Worm (Caenorhabditis elegans): Measurements from ENCODE around the gene F35H10.2.

DNA sequence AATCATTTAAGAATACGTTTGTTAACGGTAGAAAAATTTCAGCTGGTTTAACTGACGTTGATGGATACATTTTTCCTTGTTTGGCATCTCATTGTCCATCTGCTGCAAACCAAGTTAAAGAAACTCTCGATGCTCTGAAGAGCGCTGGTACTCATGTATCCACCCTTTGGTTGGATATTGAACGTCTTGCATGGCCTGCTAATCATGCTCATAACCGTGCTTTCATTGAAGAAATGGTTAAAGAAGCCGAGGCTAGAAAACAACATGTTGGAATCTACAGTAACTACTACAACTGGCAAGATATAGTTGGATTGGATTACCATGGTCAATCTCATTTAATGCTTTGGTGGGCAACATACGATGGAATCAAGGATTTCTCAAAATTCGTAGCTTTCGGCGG lies 4.0 kb downstream of the F35H10.2 start:
- no peak for TF ChIP-seq dao-5 (tag; optimal IDR thresholded peaks at IDR 0.05)
- TF ChIP-seq him-1 (tag; optimal IDR thresholded peaks at IDR 0.05) = no peak

All from whole organism, L4/young adult.